Fruit fly (Drosophila melanogaster) whole organism, embryonic: Measurements from ENCODE around the gene Nup93-1.

ENCODE experiments used
- Ada2b ChIP-seq: fragments of 200-800 bp; sonication (Bioruptor generic); IDR thresholded peaks from 2 replicates; pipeline ENCODE4 v1.3.6; 2022; ENCODE audit warnings: missing biosample characterization, missing genetic modification characterization
- Adf1 ChIP-seq: fragments of 200-800 bp; sonication (Bioruptor generic); IDR thresholded peaks from 2 replicates; pipeline ENCODE4 v1.3.6; 2022; ENCODE audit warnings: missing biosample characterization, missing genetic modification characterization
- B-H1 ChIP-seq: fragments of 200-800 bp; sonication (Bioruptor generic); IDR thresholded peaks from 3 replicates; pipeline ENCODE4 v1.3.6; 2022; ENCODE audit warnings: missing biosample characterization, missing genetic modification characterization
- Bteb2 ChIP-seq: fragments of 200-800 bp; sonication (Bioruptor generic); optimal IDR thresholded peaks from 2 replicates; lab custom pipeline; 2016; ENCODE audit warnings: missing biosample characterization, missing genetic modification characterization
- CG13624 ChIP-seq: fragments of 200-800 bp; sonication (Bioruptor generic); optimal IDR thresholded peaks from 2 replicates; lab custom pipeline; 2016; ENCODE audit warnings: missing biosample characterization, missing genetic modification characterization
- CG14441 ChIP-seq: fragments of 200-800 bp; sonication (Bioruptor generic); IDR thresholded peaks from 2 replicates; pipeline ENCODE4 v1.3.6; 2022; ENCODE audit warnings: missing biosample characterization, missing genetic modification characterization
- CG15514 ChIP-seq: fragments of 200-800 bp; sonication (Bioruptor generic); optimal IDR thresholded peaks from 3 replicates; lab custom pipeline; 2017; ENCODE audit warnings: missing biosample characterization, missing genetic modification characterization, mild to moderate bottlenecking, moderate library complexity, missing genetic modification reagents
- CG31224 ChIP-seq: fragments of 200-800 bp; sonication (Bioruptor generic); IDR thresholded peaks from 2 replicates; pipeline ENCODE4 v1.3.6; 2022; ENCODE audit warnings: missing biosample characterization, missing genetic modification characterization
- CG33213 ChIP-seq: fragments of 200-800 bp; sonication (Bioruptor generic); optimal IDR thresholded peaks from 3 replicates; lab custom pipeline; 2016; ENCODE audit warnings: missing biosample characterization, missing genetic modification characterization
- CG3847 ChIP-seq: fragments of 200-800 bp; sonication (Bioruptor generic); IDR thresholded peaks from 2 replicates; pipeline ENCODE4 v1.3.6; 2022; ENCODE audit warnings: missing biosample characterization, missing genetic modification characterization
- CG3995 ChIP-seq: fragments of 200-800 bp; sonication (Bioruptor generic); optimal IDR thresholded peaks from 3 replicates; lab custom pipeline; 2016; ENCODE audit warnings: missing biosample characterization, missing genetic modification characterization
- CG42726 ChIP-seq: fragments of 200-800 bp; sonication (Bioruptor generic); IDR thresholded peaks from 2 replicates; pipeline ENCODE4 v1.3.6; 2022; ENCODE audit warnings: missing biosample characterization, missing genetic modification characterization; ENCODE audit not compliant: partially characterized antibody
- CG6654 ChIP-seq: fragments of 200-800 bp; sonication (Bioruptor generic); optimal IDR thresholded peaks from 2 replicates; lab custom pipeline; 2017; ENCODE audit warnings: missing biosample characterization, mild to moderate bottlenecking, missing genetic modification characterization
- CG7987 ChIP-seq: fragments of 200-800 bp; sonication (Bioruptor generic); optimal IDR thresholded peaks from 2 replicates; lab custom pipeline; 2018; ENCODE audit warnings: missing biosample characterization, mild to moderate bottlenecking, missing genetic modification characterization, moderate library complexity
- CG8388 ChIP-seq: fragments of 200-800 bp; sonication (Bioruptor generic); optimal IDR thresholded peaks from 2 replicates; lab custom pipeline; 2019; ENCODE audit warnings: missing biosample characterization, mild to moderate bottlenecking, missing genetic modification characterization, moderate library complexity
- CG8924 ChIP-seq: fragments of 200-800 bp; optimal IDR thresholded peaks from 3 replicates; lab custom pipeline; 2019; ENCODE audit warnings: missing biosample characterization, mild to moderate bottlenecking, missing genetic modification characterization, moderate library complexity
- D19B ChIP-seq: fragments of 200-800 bp; sonication (Bioruptor generic); optimal IDR thresholded peaks from 2 replicates; lab custom pipeline; 2017; ENCODE audit warnings: missing biosample characterization, mild to moderate bottlenecking, missing genetic modification characterization
- Doc3 ChIP-seq: fragments of 200-800 bp; sonication (Bioruptor generic); IDR thresholded peaks from 3 replicates; pipeline ENCODE4 v1.3.6; 2022; ENCODE audit warnings: missing biosample characterization, missing genetic modification characterization; ENCODE audit not compliant: partially characterized antibody
- E2f2 ChIP-seq: fragments of 200-800 bp; sonication (Bioruptor generic); IDR thresholded peaks from 2 replicates; pipeline ENCODE4 v1.3.6; 2022; ENCODE audit warnings: missing biosample characterization, missing genetic modification characterization
- ERR ChIP-seq: fragments of 200-800 bp; sonication (Bioruptor generic); optimal IDR thresholded peaks from 2 replicates; lab custom pipeline; 2016; ENCODE audit warnings: missing biosample characterization, missing genetic modification characterization
- Jarid2 ChIP-seq: fragments of 200-800 bp; sonication (Bioruptor generic); optimal IDR thresholded peaks from 3 replicates; lab custom pipeline; 2017; ENCODE audit warnings: mild to moderate bottlenecking, missing biosample characterization, missing genetic modification reagents, missing genetic modification characterization
- Kr ChIP-seq: fragments of 200-800 bp; sonication (Bioruptor generic); optimal IDR thresholded peaks from 2 replicates; lab custom pipeline; 2017; ENCODE audit warnings: missing biosample characterization, mild to moderate bottlenecking, missing genetic modification characterization
- Med ChIP-seq: fragments of 200-800 bp; sonication (Bioruptor generic); peaks from one replicate; lab custom pipeline; 2016; ENCODE audit warnings: missing biosample characterization, missing genetic modification characterization, mild to moderate bottlenecking, inconsistent platforms, moderate library complexity
- Oaz ChIP-seq: fragments of 200-800 bp; sonication (Bioruptor generic); IDR thresholded peaks from 2 replicates; pipeline ENCODE4 v1.3.6; 2022; ENCODE audit warnings: missing biosample characterization, missing genetic modification characterization
- Sry-δ ChIP-seq: fragments of 200-800 bp; sonication (Bioruptor generic); optimal IDR thresholded peaks from 2 replicates; lab custom pipeline; 2016; ENCODE audit warnings: missing biosample characterization, missing genetic modification characterization
- Vsx1 ChIP-seq: fragments of 200-800 bp; sonication (Bioruptor generic); optimal IDR thresholded peaks from 2 replicates; lab custom pipeline; 2017; ENCODE audit warnings: missing biosample characterization, mild to moderate bottlenecking, missing genetic modification characterization, missing genetic modification reagents
- YL-1 ChIP-seq: fragments of 200-800 bp; sonication (Bioruptor generic); optimal IDR thresholded peaks from 3 replicates; lab custom pipeline; 2017; ENCODE audit warnings: missing biosample characterization, mild to moderate bottlenecking, missing genetic modification characterization
- al ChIP-seq: fragments of 200-800 bp; sonication (Bioruptor generic); IDR thresholded peaks from 2 replicates; pipeline ENCODE4 v1.3.6; 2022; ENCODE audit warnings: missing biosample characterization, missing genetic modification characterization
- ash1 ChIP-seq: fragments of 200-800 bp; sonication (Bioruptor generic); optimal IDR thresholded peaks from 2 replicates; lab custom pipeline; 2018; ENCODE audit warnings: missing biosample characterization, mild to moderate bottlenecking, missing genetic modification characterization
- az2 ChIP-seq: fragments of 200-800 bp; sonication (Bioruptor generic); optimal IDR thresholded peaks from 3 replicates; lab custom pipeline; 2016; ENCODE audit warnings: missing biosample characterization, missing genetic modification characterization
- bbx ChIP-seq: fragments of 200-800 bp; sonication (Bioruptor generic); IDR thresholded peaks from 2 replicates; pipeline ENCODE4 v1.3.6; 2022; ENCODE audit warnings: missing biosample characterization, missing genetic modification characterization; ENCODE audit not compliant: partially characterized antibody
- btn ChIP-seq: fragments of 200-800 bp; sonication (Bioruptor generic); optimal IDR thresholded peaks from 2 replicates; lab custom pipeline; 2016; ENCODE audit warnings: missing biosample characterization, missing genetic modification characterization
- caup ChIP-seq: fragments of 200-800 bp; sonication (Bioruptor generic); optimal IDR thresholded peaks from 3 replicates; lab custom pipeline; 2017; ENCODE audit warnings: missing biosample characterization, mild to moderate bottlenecking, missing genetic modification characterization, moderate library complexity; ENCODE audit not compliant: severe bottlenecking
- chm ChIP-seq: fragments of 200-800 bp; sonication (Bioruptor generic); IDR thresholded peaks from 2 replicates; pipeline ENCODE4 v1.3.6; 2022; ENCODE audit warnings: missing biosample characterization, missing genetic modification characterization
- esg ChIP-seq: fragments of 200-800 bp; sonication (Bioruptor generic); conservative IDR thresholded peaks from 2 replicates; pipeline ENCODE4 v1.3.6; 2022; ENCODE audit warnings: missing biosample characterization, missing genetic modification characterization
- gro ChIP-seq: fragments of 200-800 bp; sonication (Bioruptor generic); optimal IDR thresholded peaks from 2 replicates; lab custom pipeline; 2016; ENCODE audit warnings: missing biosample characterization, missing genetic modification characterization
- her ChIP-seq: fragments of 200-800 bp; sonication (Bioruptor generic); optimal IDR thresholded peaks from 2 replicates; lab custom pipeline; 2016; ENCODE audit warnings: missing biosample characterization, missing genetic modification characterization
- insv ChIP-seq, 2 experiments: fragments of 200-800 bp; sonication (Bioruptor generic); optimal IDR thresholded peaks; 3 replicates each; lab custom pipeline; 2016 to 2018; ENCODE audit warnings: missing biosample characterization in 2 of 2, missing genetic modification characterization in 2 of 2
- maf-S ChIP-seq: fragments of 200-800 bp; sonication (Bioruptor generic); optimal IDR thresholded peaks from 2 replicates; lab custom pipeline; 2016; ENCODE audit warnings: missing biosample characterization, missing genetic modification characterization
- mam ChIP-seq: fragments of 200-800 bp; sonication (Bioruptor generic); optimal IDR thresholded peaks from 3 replicates; lab custom pipeline; 2016; ENCODE audit warnings: missing biosample characterization, missing genetic modification characterization
- nom ChIP-seq: fragments of 200-800 bp; sonication (Bioruptor generic); optimal IDR thresholded peaks from 2 replicates; lab custom pipeline; 2017; ENCODE audit warnings: missing biosample characterization, missing genetic modification characterization, mild to moderate bottlenecking, moderate library complexity, missing genetic modification reagents
- pum ChIP-seq: fragments of 200-800 bp; sonication (Bioruptor generic); optimal IDR thresholded peaks from 2 replicates; lab custom pipeline; 2016; ENCODE audit warnings: missing biosample characterization, missing genetic modification characterization
- sc ChIP-seq, 3 experiments: fragments of >200 bp in 2 of 3; fragments of 200-800 bp in 1 of 3; sonication (Bioruptor generic) in 1 of 3; optimal IDR thresholded peaks; 2 replicates in 2 of 3; 3 replicates in 1 of 3; lab custom pipeline; 2017; ENCODE audit warnings: mild to moderate bottlenecking in 1 of 3, missing biosample characterization in 1 of 3, missing genetic modification characterization in 1 of 3, missing genetic modification reagents in 1 of 3
- so ChIP-seq: fragments of 200-800 bp; sonication (Bioruptor generic); IDR thresholded peaks from 3 replicates; pipeline ENCODE4 v1.3.6; 2022; ENCODE audit warnings: missing biosample characterization, missing genetic modification characterization
- sob ChIP-seq: fragments of 200-800 bp; sonication (Bioruptor generic); IDR thresholded peaks from 2 replicates; pipeline ENCODE4 v1.3.6; 2022; ENCODE audit warnings: missing biosample characterization, missing genetic modification characterization
- tx ChIP-seq: fragments of 200-800 bp; sonication (Bioruptor generic); optimal IDR thresholded peaks from 2 replicates; lab custom pipeline; 2016; ENCODE audit warnings: missing biosample characterization, missing genetic modification characterization
- unpg ChIP-seq: fragments of 200-800 bp; sonication (Bioruptor generic); optimal IDR thresholded peaks from 3 replicates; lab custom pipeline; 2018; ENCODE audit warnings: missing biosample characterization, mild to moderate bottlenecking, missing genetic modification characterization, moderate library complexity
- wdn ChIP-seq: fragments of 200-800 bp; sonication (Bioruptor generic); IDR thresholded peaks from 2 replicates; pipeline ENCODE4 v1.3.6; 2022; ENCODE audit warnings: missing biosample characterization, missing genetic modification characterization
- z ChIP-seq: fragments of 200-800 bp; sonication (Bioruptor generic); IDR thresholded peaks from 3 replicates; pipeline ENCODE4 v1.3.6; 2022; ENCODE audit warnings: missing biosample characterization, missing genetic modification characterization

Nup93-1 gene

dm6 chrX:13821775-13822493 is 692 bp upstream of the Nup93-1 start, which contains the start of gene Clic (continued):
- TF ChIP-seq sob (GFP tag; lab: Robert Waterston, UW) (peak; percentile 51; the same call in 1 of the 2 replicates), esg (GFP tag; lab: Robert Waterston, UW) (no peak), maf-S (no peak), chm (GFP tag; lab: Robert Waterston, UW) (peak; percentile 86), CG15514 (GFP tag; lab: Kevin White, UChicago) (peak; percentile 37), Vsx1 (GFP tag; lab: Kevin White, UChicago) (no peak), CG7987 (GFP tag; lab: Kevin White, UChicago) (peak; percentile 71), insv (GFP tag; optimal IDR thresholded peaks at IDR 0.05; lab: Kevin White, UChicago) (peak in 1 of 2 experiments; percentile 12), Doc3 (GFP tag; lab: Robert Waterston, UW) (no peak), Sry-δ (GFP tag; lab: Kevin White, UChicago) (peak; percentile 13), Ada2b (GFP tag; lab: Robert Waterston, UW) (no peak), al (no peak), Adf1 (GFP tag; lab: Robert Waterston, UW) (peak; percentile 23; the same call in 1 of the 2 replicates), B-H1 (no peak; the same call in 2 of the 3 replicates), az2 (no peak), E2f2 (GFP tag; lab: Robert Waterston, UW) (no peak), Oaz (no peak), nom (GFP tag; lab: Kevin White, UChicago) (peak; percentile 63), bbx (peak; percentile 60), CG8924 (tag; lab: Kevin White, UChicago) (peak; percentile 30), CG31224 (GFP tag; lab: Robert Waterston, UW) (no peak), D19B (GFP tag; lab: Kevin White, UChicago) (no peak), Bteb2 (GFP tag; lab: Kevin White, UChicago) (no peak), btn (GFP tag; lab: Kevin White, UChicago) (no peak), CG8388 (no peak), wdn (GFP tag; lab: Robert Waterston, UW) (0 out of 2 replicates have a peak, but pooled peaks have one; percentile 14), z (GFP tag; lab: Robert Waterston, UW) (no peak), CG13624 (peak; percentile 19), unpg (GFP tag; lab: Kevin White, UChicago) (no peak), CG3847 (0 out of 2 replicates have a peak, but pooled peaks have one; percentile 7), CG3995 (no peak), her (GFP tag; lab: Kevin White, UChicago) (peak; percentile 24), CG14441 (no peak), ash1 (peak; percentile 57), CG6654 (GFP tag; lab: Kevin White, UChicago) (no peak), pum (no peak), Kr (GFP tag; lab: Kevin White, UChicago) (no peak), tx (GFP tag; lab: Kevin White, UChicago) (no peak), CG33213 (GFP tag; lab: Kevin White, UChicago) (peak; percentile 7), mam (GFP tag; lab: Kevin White, UChicago) (peak; percentile 7), CG42726 (peak; percentile 62; the same call in 1 of the 2 replicates), gro (GFP tag; lab: Kevin White, UChicago) (peak; percentile 24), sc (optimal IDR thresholded peaks at IDR 0.05; lab: Kevin White, UChicago) (no peak), sc (GFP tag; optimal IDR thresholded peaks at IDR 0.05; lab: Kevin White, UChicago) (no peak), YL-1 (GFP tag; lab: Kevin White, UChicago) (no peak), caup (GFP tag; lab: Kevin White, UChicago) (peak; percentile 66), Jarid2 (GFP tag; lab: Kevin White, UChicago) (peak; percentile 90), so (GFP tag; lab: Robert Waterston, UW) (0 out of 3 replicates have a peak, but pooled peaks have one; percentile 8), ERR (no peak), Med (GFP tag; lab: Kevin White, UChicago) (peak; percentile 85)
